Fruit fly (Drosophila melanogaster) whole organism: ENCODE measurements around the gene RNF220.

Source experiments
- CG8478 ChIP-seq: fragments of >200 bp; optimal IDR thresholded peaks from 2 replicates; lab custom pipeline; 2018; ENCODE audit warnings: inconsistent platforms
- Dll ChIP-seq: fragments of >200 bp; optimal IDR thresholded peaks from 2 replicates; lab custom pipeline; 2017
- EcR ChIP-seq, 2 experiments: fragments of >200 bp; optimal IDR thresholded peaks; 2 replicates each; lab custom pipeline; 2017; ENCODE audit warnings: missing biosample characterization in 2 of 2, missing genetic modification characterization in 2 of 2, missing genetic modification reagents in 2 of 2
- pan ChIP-seq: fragments of >200 bp; optimal IDR thresholded peaks from 2 replicates; lab custom pipeline; 2017
- psq ChIP-seq: fragments of >200 bp; optimal IDR thresholded peaks from 2 replicates; lab custom pipeline; 2017
- usp ChIP-seq: fragments of >200 bp; optimal IDR thresholded peaks from 2 replicates; lab custom pipeline; 2017; ENCODE audit warnings: missing biosample characterization, missing genetic modification characterization, mixed read lengths

dm6 chr3R:22717863-22718262 lies 8.4 kb downstream of the RNF220 start:
- no peak for TF ChIP-seq psq (lab: Kevin White, UChicago)
- no peak for TF ChIP-seq pan (lab: Kevin White, UChicago)
- no peak for TF ChIP-seq EcR (GFP tag; optimal IDR thresholded peaks at IDR 0.05; lab: Kevin White, UChicago)
- TF ChIP-seq usp, result no peak
- no peak for TF ChIP-seq Dll (lab: Kevin White, UChicago)
- no peak for TF ChIP-seq CG8478 (lab: Kevin White, UChicago)
